Worm (Caenorhabditis elegans): ENCODE measurements around the gene C45G7.13.

DNA sequence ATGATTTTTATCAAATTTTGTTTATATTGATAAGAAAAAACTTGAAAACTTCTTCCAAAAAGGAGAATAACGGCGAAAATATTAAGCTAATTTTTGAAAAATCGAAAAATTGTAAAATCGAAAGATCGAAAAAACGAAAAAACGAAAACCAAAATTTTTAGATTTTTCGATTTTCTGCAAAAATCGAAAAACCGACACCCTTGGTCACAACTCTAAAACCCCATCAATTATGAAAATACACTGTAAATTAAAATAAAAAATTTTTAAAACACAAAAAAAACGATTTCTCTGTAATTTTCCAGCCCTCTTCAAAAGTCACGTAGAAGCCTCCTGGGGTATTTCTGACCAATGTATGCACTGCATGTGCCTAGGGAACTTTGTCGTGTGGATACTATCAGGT, 19.0 kb upstream of the C45G7.13 start, which contains the start of gene ilys-1:
- TF ChIP-seq lin-39 (tag; optimal IDR thresholded peaks at IDR 0.05) (no peak), zag-1 (tag; optimal IDR thresholded peaks at IDR 0.05) (no peak), jun-1 (tag; optimal IDR thresholded peaks at IDR 0.05) (no peak), ama-1 (optimal IDR thresholded peaks at IDR 0.05) (no peak), nhr-76 (tag; optimal IDR thresholded peaks at IDR 0.05) (no peak), alr-1 (tag; optimal IDR thresholded peaks at IDR 0.05; ENCODE audit: borderline replicate concordance) (no peak), elt-2 (tag; optimal IDR thresholded peaks at IDR 0.05) (no peak), unc-86 (tag; optimal IDR thresholded peaks at IDR 0.05) (no peak), mep-1 (tag; optimal IDR thresholded peaks at IDR 0.05) (no peak), skn-1 (tag; optimal IDR thresholded peaks at IDR 0.05) (no peak)
